Fruit fly (Drosophila melanogaster) whole organism: ENCODE results near the gene CG31515.

ENCODE experiments used
- CG8478 ChIP-seq: fragments of >200 bp; optimal IDR thresholded peaks from 2 replicates; lab custom pipeline; 2018; ENCODE audit warnings: inconsistent platforms
- Dll ChIP-seq: fragments of >200 bp; optimal IDR thresholded peaks from 2 replicates; lab custom pipeline; 2017
- EcR ChIP-seq, 2 experiments: fragments of >200 bp; optimal IDR thresholded peaks; 2 replicates each; lab custom pipeline; 2017; ENCODE audit warnings: missing biosample characterization in 2 of 2, missing genetic modification characterization in 2 of 2, missing genetic modification reagents in 2 of 2
- pan ChIP-seq: fragments of >200 bp; optimal IDR thresholded peaks from 2 replicates; lab custom pipeline; 2017
- psq ChIP-seq: fragments of >200 bp; optimal IDR thresholded peaks from 2 replicates; lab custom pipeline; 2017
- usp ChIP-seq: fragments of >200 bp; optimal IDR thresholded peaks from 2 replicates; lab custom pipeline; 2017; ENCODE audit warnings: missing biosample characterization, missing genetic modification characterization, mixed read lengths

The CG31515 gene

DNA sequence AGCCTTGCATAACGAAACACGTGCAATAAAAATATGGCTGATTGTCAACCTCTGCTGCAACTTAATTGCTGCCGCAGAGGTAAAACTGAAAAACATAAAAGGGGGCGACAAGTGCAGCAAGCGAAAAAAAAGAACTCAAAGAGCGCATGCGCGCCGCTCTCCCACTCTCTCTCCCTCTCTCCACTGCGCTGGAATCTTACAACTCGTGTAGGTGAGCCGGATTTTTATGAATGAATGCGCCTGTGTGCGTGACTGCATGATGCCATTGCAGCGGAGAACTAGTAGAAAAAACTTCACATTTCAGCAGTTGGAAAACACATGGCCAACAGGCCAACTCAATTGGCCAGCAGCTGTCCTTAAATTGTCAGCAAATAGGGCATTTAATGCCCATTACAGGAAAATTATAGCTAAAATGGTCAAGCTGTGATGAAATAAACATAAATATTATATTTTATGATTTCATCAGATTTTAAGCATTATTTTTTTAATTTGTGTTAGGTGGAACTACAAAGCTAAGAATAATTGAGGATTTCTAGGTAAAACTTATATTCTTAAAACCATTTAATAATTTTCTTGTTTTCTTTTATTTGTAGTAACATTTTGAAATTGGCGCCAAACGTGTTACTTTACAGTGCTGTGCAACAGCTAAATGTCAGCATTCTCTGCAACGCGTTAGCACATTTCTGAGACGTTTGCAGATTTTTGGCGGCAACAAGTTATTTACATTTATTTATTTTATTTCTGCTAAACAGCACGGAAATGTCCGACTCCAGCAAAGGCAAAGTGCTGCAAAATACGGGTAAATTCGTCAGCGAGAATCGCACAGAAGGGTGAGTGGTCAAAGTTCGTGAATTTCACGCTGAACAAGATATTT, 41.0 kb downstream of the CG31515 start, which contains the start of gene PolE1:
Gene PolE1, plus strand, starts transcription at position 697 of the 874 bp plus-strand sequence.
- TF ChIP-seq EcR (GFP tag; optimal IDR thresholded peaks at IDR 0.05; lab: Kevin White, UChicago) (no peak), CG8478 (lab: Kevin White, UChicago) (no peak), pan (lab: Kevin White, UChicago) (no peak), Dll (lab: Kevin White, UChicago) (no peak), psq (lab: Kevin White, UChicago) (no peak), usp (GFP tag; lab: Kevin White, UChicago) (no peak)

DNA sequence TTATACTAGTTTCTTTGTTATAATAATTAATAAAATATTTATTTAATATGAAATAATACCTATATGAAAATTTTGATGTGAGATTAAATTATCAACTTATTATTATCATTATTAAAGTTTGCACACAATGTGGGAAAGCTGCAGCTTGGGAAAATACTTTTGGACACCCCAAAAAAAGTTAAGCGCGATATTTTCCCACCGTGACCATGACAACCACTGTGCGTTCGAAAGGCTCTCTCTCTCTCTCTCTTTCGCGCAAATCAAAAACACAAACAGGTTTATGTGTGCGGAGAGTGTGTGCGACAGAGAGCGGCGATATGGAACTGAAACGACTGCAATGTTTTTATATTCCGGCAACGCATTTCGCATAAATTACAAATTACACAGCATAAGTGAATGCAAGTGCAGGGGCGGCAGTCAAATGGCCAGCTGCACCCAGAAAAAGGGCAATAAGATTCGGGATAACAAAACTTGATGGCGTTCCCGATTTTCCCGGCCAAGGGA, 41.8 kb downstream of the CG31515 start:
- TF ChIP-seq pan (lab: Kevin White, UChicago) (no peak), psq (lab: Kevin White, UChicago) (no peak), CG8478 (lab: Kevin White, UChicago) (no peak), usp (GFP tag; lab: Kevin White, UChicago) (no peak), EcR (GFP tag; optimal IDR thresholded peaks at IDR 0.05; lab: Kevin White, UChicago) (no peak), Dll (lab: Kevin White, UChicago) (no peak)

DNA sequence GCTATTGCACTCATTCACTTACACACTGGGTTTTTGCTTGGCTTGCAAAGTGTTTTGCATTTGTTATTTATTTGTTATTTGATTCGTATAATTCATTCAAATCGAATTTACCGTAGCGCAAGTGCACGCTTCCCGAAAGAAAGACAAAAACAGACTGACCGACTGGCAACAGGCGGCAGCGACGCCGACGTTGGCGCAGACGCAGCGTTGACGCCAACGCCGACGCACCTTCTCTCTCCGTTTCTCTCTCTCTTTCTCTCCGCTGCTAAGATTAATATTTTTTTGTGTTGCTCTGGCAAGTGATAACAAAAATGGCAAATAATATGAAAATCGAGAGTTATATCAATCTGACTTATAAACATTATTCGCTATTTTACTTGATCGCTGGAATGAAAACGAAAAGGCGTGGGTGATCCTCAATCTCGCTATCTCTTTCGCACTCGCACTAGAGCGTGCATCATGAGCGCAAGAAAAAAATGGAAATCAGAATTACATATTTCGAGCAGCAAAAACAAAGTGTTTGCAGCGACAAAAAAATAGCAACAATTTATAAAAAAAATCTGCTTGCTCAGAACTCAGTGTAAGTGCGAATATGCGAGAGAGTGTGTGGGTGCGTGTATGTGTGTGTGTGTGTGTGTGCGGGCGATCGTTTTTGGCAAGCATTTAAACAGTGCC, 42.6 kb downstream of the CG31515 start, which contains the start of gene pnt:
Gene pnt, minus strand, starts transcription at position 161 of the 675 bp plus-strand sequence.
- TF ChIP-seq CG8478 (lab: Kevin White, UChicago) (no peak), EcR (GFP tag; optimal IDR thresholded peaks at IDR 0.05; lab: Kevin White, UChicago) (no peak), psq (lab: Kevin White, UChicago) (no peak), Dll (lab: Kevin White, UChicago) (peak; percentile 31), pan (lab: Kevin White, UChicago) (no peak), usp (GFP tag; lab: Kevin White, UChicago) (no peak)

- TF ChIP-seq pan (lab: Kevin White, UChicago) (no peak), psq (lab: Kevin White, UChicago) (no peak), EcR (GFP tag; optimal IDR thresholded peaks at IDR 0.05; lab: Kevin White, UChicago) (no peak), usp (GFP tag; lab: Kevin White, UChicago) (no peak), Dll (lab: Kevin White, UChicago) (no peak)
Observed at dm6 chr3R:23345057-23345776, 43.5 kb downstream of the CG31515 start.

dm6 chr3R:23343707-23344310, 44.9 kb downstream of the CG31515 start:
- no peak for TF ChIP-seq CG8478 (lab: Kevin White, UChicago)
- TF ChIP-seq EcR (GFP tag; optimal IDR thresholded peaks at IDR 0.05; lab: Kevin White, UChicago) = no peak
- TF ChIP-seq Dll (lab: Kevin White, UChicago) = no peak
- TF ChIP-seq usp (GFP tag; lab: Kevin White, UChicago) = no peak
- TF ChIP-seq pan (lab: Kevin White, UChicago) = no peak
- no peak for TF ChIP-seq psq (lab: Kevin White, UChicago)

- TF ChIP-seq EcR (GFP tag; optimal IDR thresholded peaks at IDR 0.05; lab: Kevin White, UChicago) (no peak), Dll (lab: Kevin White, UChicago) (no peak), psq (lab: Kevin White, UChicago) (no peak), pan (lab: Kevin White, UChicago) (no peak), usp (GFP tag; lab: Kevin White, UChicago) (no peak), CG8478 (lab: Kevin White, UChicago) (no peak)
Observed at dm6 chr3R:23341769-23342352, 46.8 kb downstream of the CG31515 start.

DNA sequence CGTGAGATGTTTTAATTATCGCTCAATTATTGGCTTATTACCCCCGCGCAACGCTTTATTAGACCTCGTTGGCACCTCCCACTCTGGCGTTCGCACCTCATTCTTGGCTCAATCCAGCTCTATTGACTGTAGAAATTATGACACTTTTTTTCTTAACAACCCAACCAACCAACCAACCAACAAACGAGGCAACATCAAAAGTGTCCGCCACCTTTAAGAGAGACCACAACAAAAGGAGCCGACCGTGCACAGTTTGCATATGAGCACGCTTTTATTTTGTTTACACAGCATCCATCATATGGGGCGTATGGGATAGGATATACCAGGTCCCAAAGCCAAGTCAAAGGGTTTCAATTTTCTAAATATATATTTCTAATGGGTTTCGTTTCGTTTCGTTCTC, 48.1 kb downstream of the CG31515 start:
- no peak for TF ChIP-seq usp (GFP tag; lab: Kevin White, UChicago)
- TF ChIP-seq pan (lab: Kevin White, UChicago) = no peak
- no peak for TF ChIP-seq CG8478 (lab: Kevin White, UChicago)
- TF ChIP-seq psq (lab: Kevin White, UChicago) = no peak
- TF ChIP-seq Dll (lab: Kevin White, UChicago) = no peak
- TF ChIP-seq EcR (GFP tag; optimal IDR thresholded peaks at IDR 0.05; lab: Kevin White, UChicago) = no peak
